Worm (Caenorhabditis elegans) whole organism, young adult: Measurements from ENCODE around the gene kin-18.

ENCODE experiments used
- F22D6.2 ChIP-seq: sonication (generic microtip); optimal IDR thresholded peaks from 2 replicates; lab custom pipeline; 2016; ENCODE audit warnings: mild to moderate bottlenecking, missing genetic modification characterization, missing compliant biosample characterization
- F52B5.7 ChIP-seq: sonication (generic microtip); optimal IDR thresholded peaks from 2 replicates; lab custom pipeline; 2016; ENCODE audit warnings: mild to moderate bottlenecking, missing genetic modification characterization, missing compliant biosample characterization
- dpl-1 ChIP-seq: fragments of 150-350 bp; optimal IDR thresholded peaks from 2 replicates; lab custom pipeline; 2014; ENCODE audit warnings: missing biosample characterization, missing genetic modification reagents, missing genetic modification characterization
- lir-1 ChIP-seq: fragments of 200-800 bp; sonication (Bioruptor generic); conservative IDR thresholded peaks from 2 replicates; pipeline ENCODE4 v1.3.6; 2022; ENCODE audit warnings: missing genetic modification reagents, missing genetic modification characterization, missing compliant biosample characterization
- mes-4 ChIP-seq: sonication (generic microtip); optimal IDR thresholded peaks from 2 replicates; lab custom pipeline; 2016; ENCODE audit warnings: missing genotype, missing genetic modification characterization, missing compliant biosample characterization
- mxl-1 ChIP-seq: sonication (generic microtip); optimal IDR thresholded peaks from 2 replicates; lab custom pipeline; 2016; ENCODE audit warnings: missing genetic modification characterization, missing compliant biosample characterization
- pha-4 ChIP-seq: fragments of 150-350 bp; sonication (generic microtip); optimal IDR thresholded peaks from 2 replicates; lab custom pipeline; 2014; ENCODE audit warnings: missing biosample characterization, missing genetic modification reagents, missing genetic modification characterization
- rpc-1 ChIP-seq, 2 experiments: fragments of 150-350 bp in 1 of 2; sonication (generic microtip) in 1 of 2; optimal IDR thresholded peaks; 2 replicates each; lab custom pipeline; 2014 to 2018; ENCODE audit warnings: missing biosample characterization in 1 of 2, missing genetic modification characterization in 1 of 2, missing genetic modification reagents in 1 of 2, missing genotype in 1 of 2
- unc-130 ChIP-seq: sonication (generic microtip); optimal IDR thresholded peaks from 2 replicates; lab custom pipeline; 2016; ENCODE audit warnings: missing genetic modification reagents, missing genetic modification characterization, missing compliant biosample characterization
- ztf-6 ChIP-seq: fragments of 200-800 bp; sonication (Bioruptor generic); IDR thresholded peaks from 2 replicates; pipeline ENCODE4 v1.3.6; 2022; ENCODE audit warnings: missing genetic modification reagents, missing genetic modification characterization, missing compliant biosample characterization

DNA sequence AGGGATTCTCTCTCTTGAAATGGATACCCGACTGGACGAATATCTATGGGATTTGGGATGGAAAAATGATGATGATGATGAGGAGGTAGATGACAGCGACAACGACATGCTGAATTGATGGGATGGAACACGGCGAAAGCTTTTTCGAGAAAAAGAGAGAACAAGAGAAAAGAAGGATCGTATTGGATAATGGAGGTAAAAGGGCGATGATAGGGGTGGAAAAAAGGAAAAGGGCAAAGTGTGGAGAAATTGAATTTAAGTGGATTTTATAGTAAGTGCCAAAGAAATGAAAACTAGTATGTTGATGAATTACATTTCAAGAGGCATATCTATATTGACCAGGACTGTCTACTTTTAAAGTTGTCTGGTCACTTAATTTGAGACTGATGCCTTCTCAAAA is 12.5 kb upstream of the kin-18 start:
- no peak for TF ChIP-seq unc-130 (GFP tag; lab: Kevin White, UChicago)
- TF ChIP-seq F52B5.7 (tag; lab: Kevin White, UChicago), result no peak
- no peak for TF ChIP-seq rpc-1 (optimal IDR thresholded peaks at IDR 0.05; lab: Kevin White, UChicago)
- TF ChIP-seq rpc-1 (tag; optimal IDR thresholded peaks at IDR 0.05; lab: Kevin White, UChicago), result no peak
- TF ChIP-seq ztf-6 (GFP tag; lab: Robert Waterston, UW), result no peak
- no peak for TF ChIP-seq pha-4
- no peak for TF ChIP-seq F22D6.2
- TF ChIP-seq mxl-1 (tag; lab: Kevin White, UChicago), result no peak
- TF ChIP-seq mes-4 (tag; lab: Kevin White, UChicago), result no peak
- TF ChIP-seq dpl-1 (GFP tag; lab: Kevin White, UChicago), result no peak
- TF ChIP-seq lir-1 (GFP tag; lab: Robert Waterston, UW), result no peak
